Fruit fly (Drosophila melanogaster): ENCODE measurements around the gene OXA1L.

DNA sequence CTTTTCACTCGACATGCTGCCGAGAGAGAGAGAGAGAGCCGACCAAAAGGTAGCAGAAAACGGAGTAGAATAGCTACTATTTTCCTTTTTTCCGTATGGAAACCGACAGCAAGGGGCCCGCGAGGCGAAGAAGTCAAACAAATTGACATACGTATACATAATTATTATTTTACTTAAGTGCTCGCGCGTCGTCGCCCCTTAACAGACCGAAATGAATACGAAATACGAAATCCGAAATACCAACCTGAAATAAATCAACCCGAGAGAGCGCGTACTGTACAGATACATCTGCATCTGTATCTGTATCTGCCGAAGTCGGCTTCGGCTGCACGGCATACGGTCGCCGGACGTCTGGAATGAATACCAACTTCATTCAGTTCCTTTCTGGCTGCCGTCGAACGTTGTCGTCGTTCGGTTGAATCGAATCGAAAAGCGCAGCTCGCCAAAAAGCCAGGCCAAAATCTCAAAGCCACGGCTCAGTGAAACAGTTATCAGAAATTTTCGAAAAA is 28.7 kb downstream of the OXA1L start:
- TF ChIP-seq CG16815 (GFP tag; optimal IDR thresholded peaks at IDR 0.05) (no peak), Awh (GFP tag; IDR thresholded peaks at IDR 0.05) (peak; percentile 57; the same call in 1 of the 2 replicates), tll (GFP tag; optimal IDR thresholded peaks at IDR 0.05) (peak in 1 of 2 experiments; percentile 93), CG6854 (GFP tag; optimal IDR thresholded peaks at IDR 0.05) (peak; percentile 53), CG13287 (GFP tag; IDR thresholded peaks at IDR 0.05; ENCODE audit: partially characterized antibody) (peak; percentile 48), az2 (GFP tag; optimal IDR thresholded peaks at IDR 0.05) (no peak), nerfin-1 (tag; optimal IDR thresholded peaks at IDR 0.05) (peak; percentile 87), CG3065 (GFP tag; optimal IDR thresholded peaks at IDR 0.05) (no peak), E2f1 (GFP tag; IDR thresholded peaks at IDR 0.05) (peak; percentile 37; the same call in 1 of the 2 replicates), crc (GFP tag; optimal IDR thresholded peaks at IDR 0.05) (no peak), Xrp1 (GFP tag; IDR thresholded peaks at IDR 0.05) (no peak), NFAT (GFP tag; IDR thresholded peaks at IDR 0.05) (peak; percentile 64), gsb (GFP tag; IDR thresholded peaks at IDR 0.05) (0 out of 2 replicates have a peak, but pooled peaks have one; percentile 11)
